Worm (Caenorhabditis elegans): ENCODE results near the gene C35D10.3.
A peak's percentile ranks its signal among the peaks of the same experiment; 100 is the strongest.

C35D10.3 gene

DNA sequence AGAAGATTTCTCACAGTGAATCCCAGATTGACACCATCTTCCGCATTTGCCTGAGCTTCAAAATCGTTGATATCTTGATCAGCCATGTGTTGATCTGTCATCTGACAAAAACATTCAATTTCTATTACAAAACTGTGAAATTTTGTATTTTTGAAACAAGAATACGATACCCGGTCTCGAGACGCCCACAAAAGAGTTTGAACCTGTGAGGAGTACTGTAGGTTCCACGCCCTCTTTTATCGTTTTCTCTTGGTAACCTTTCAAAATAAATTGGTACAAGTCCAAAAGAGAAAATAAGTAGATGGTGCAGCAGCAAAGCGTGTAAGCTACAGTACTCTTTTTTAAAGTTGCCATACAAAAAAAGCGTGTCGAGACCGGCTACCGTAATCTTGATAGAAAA, 41.2 kb downstream of the C35D10.3 start, which contains the start of gene F26F4.12:
F26F4.12 (minus strand) TSS at position 101 of the 400 bp plus-strand sequence.
- TF ChIP-seq klf-2 (GFP tag; conservative IDR thresholded peaks at IDR 0.05), result no peak
- TF ChIP-seq flt-1 (GFP tag; IDR thresholded peaks at IDR 0.05), result no peak
- no peak for TF ChIP-seq tab-1 (GFP tag; IDR thresholded peaks at IDR 0.05)
- no peak for TF ChIP-seq T22C8.4 (GFP tag; IDR thresholded peaks at IDR 0.05)
- TF ChIP-seq ztf-29 (GFP tag; IDR thresholded peaks at IDR 0.05), result no peak
- no peak for TF ChIP-seq ref-1 (GFP tag; conservative IDR thresholded peaks at IDR 0.05)
- no peak for TF ChIP-seq ztf-23 (GFP tag; IDR thresholded peaks at IDR 0.05)
- TF ChIP-seq cog-1 (tag; optimal IDR thresholded peaks at IDR 0.05), result no peak
- TF ChIP-seq med-1 (GFP tag; optimal IDR thresholded peaks at IDR 0.05; ENCODE audit: insufficient read depth), result no peak

DNA sequence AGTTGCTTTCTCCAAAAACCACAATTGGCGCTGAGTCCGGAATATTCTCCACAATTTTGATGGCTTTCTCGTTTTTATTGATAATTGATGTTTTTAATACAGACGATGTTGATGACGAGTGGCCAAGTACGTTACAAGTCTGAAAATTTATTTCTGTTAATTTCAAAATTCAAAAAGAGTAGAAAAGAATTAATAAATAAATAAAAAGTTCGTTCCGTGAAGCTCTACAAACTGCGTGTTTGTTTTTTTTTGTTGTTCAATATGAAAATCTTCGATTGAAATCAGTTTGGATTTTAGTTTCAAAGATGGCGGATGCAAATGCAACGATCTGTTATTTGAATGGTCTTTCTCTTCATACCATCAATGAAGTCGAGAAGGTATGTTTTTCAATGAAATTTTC, 42.2 kb downstream of the C35D10.3 start, which contains the start of gene F26F4.2:
F26F4.2 (plus strand) TSS at position 301 of the 400 bp plus-strand sequence.
- TF ChIP-seq ztf-23 (GFP tag; IDR thresholded peaks at IDR 0.05), result no peak
- no peak for TF ChIP-seq ref-1 (GFP tag; conservative IDR thresholded peaks at IDR 0.05)
- no peak for TF ChIP-seq cog-1 (tag; optimal IDR thresholded peaks at IDR 0.05)
- TF ChIP-seq T22C8.4 (GFP tag; IDR thresholded peaks at IDR 0.05), result no peak
- no peak for TF ChIP-seq flt-1 (GFP tag; IDR thresholded peaks at IDR 0.05)
- no peak for TF ChIP-seq ztf-29 (GFP tag; IDR thresholded peaks at IDR 0.05)
- no peak for TF ChIP-seq med-1 (GFP tag; optimal IDR thresholded peaks at IDR 0.05; ENCODE audit: insufficient read depth)
- TF ChIP-seq tab-1 (GFP tag; IDR thresholded peaks at IDR 0.05), result no peak
- no peak for TF ChIP-seq klf-2 (GFP tag; conservative IDR thresholded peaks at IDR 0.05)

DNA sequence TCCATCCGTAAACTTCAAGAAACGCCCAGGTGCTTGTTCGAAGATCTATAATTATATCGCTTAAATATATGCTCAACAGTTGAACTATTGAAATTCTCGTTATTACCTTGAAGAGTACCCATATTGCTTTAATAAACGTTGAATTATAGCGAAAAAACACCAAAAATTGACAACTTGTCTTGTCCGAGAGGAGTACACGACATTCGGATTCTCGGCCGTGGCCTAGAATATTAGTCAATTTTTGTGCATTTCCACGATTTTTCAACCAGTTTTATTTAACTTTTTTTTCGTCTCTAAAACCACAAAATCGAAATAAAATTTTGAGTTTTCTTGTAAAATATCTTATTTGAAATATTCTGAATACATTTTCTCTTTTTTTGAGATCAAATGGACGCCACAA, 43.6 kb downstream of the C35D10.3 start, which contains the start of the genes F26F4.9 and cee-1:
F26F4.9 (minus strand) TSS at position 205 of the 400 bp plus-strand sequence.
cee-1 (plus strand) TSS at position 383 of the 400 bp plus-strand sequence.
- TF ChIP-seq ztf-23 (GFP tag; IDR thresholded peaks at IDR 0.05), result no peak
- TF ChIP-seq ztf-29 (GFP tag; IDR thresholded peaks at IDR 0.05), result no peak
- no peak for TF ChIP-seq med-1 (GFP tag; optimal IDR thresholded peaks at IDR 0.05; ENCODE audit: insufficient read depth)
- TF ChIP-seq klf-2 (GFP tag; conservative IDR thresholded peaks at IDR 0.05), result no peak
- TF ChIP-seq T22C8.4 (GFP tag; IDR thresholded peaks at IDR 0.05), result no peak
- no peak for TF ChIP-seq tab-1 (GFP tag; IDR thresholded peaks at IDR 0.05)
- TF ChIP-seq cog-1 (tag; optimal IDR thresholded peaks at IDR 0.05), result peak; percentile 36

DNA sequence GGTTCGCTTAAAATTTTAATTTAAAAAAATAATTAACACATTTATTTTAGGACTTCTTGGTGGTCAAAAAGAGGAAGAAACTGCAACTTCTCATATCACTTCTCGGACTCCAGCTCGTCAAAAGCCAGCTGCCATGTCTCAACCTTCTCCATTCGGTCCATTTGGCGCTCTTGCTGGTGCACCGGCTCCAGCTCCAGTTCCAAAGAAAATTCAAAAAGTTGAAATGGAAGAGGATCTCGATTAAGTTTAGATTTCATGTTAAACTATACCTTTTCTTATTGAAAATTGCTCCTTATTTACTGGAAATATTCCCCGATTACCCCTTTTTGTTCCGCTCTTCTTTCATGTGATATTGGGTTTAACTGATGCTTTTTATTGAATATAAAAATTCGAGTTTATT, 45.0 kb downstream of the C35D10.3 start:
- TF ChIP-seq ztf-29 (GFP tag; IDR thresholded peaks at IDR 0.05), result no peak
- no peak for TF ChIP-seq med-1 (GFP tag; optimal IDR thresholded peaks at IDR 0.05; ENCODE audit: insufficient read depth)
- no peak for TF ChIP-seq ref-1 (GFP tag; conservative IDR thresholded peaks at IDR 0.05)
- TF ChIP-seq T22C8.4 (GFP tag; IDR thresholded peaks at IDR 0.05), result no peak
- TF ChIP-seq ztf-23 (GFP tag; IDR thresholded peaks at IDR 0.05), result no peak
- no peak for TF ChIP-seq cog-1 (tag; optimal IDR thresholded peaks at IDR 0.05)
- TF ChIP-seq flt-1 (GFP tag; IDR thresholded peaks at IDR 0.05), result no peak
- TF ChIP-seq tab-1 (GFP tag; IDR thresholded peaks at IDR 0.05), result no peak
- TF ChIP-seq klf-2 (GFP tag; conservative IDR thresholded peaks at IDR 0.05), result no peak

DNA sequence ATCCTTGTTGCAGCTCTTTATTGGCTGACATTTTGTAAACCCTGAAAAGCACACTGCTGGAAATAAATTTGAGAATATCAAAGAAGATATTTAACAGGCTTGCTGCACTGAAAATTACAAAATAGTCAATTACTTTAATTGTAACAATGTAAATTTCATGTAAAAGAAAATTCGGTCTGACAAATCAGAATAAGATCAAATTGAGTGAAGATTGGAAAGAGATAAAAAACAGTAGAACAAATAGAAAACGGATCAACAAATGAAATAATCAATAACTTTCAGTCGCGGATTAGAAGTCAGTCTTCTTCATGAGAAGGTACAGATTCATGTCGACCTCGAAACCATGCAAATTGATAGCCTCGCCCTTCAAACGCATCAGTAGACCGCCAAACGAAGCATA, 48.4 kb downstream of the C35D10.3 start, which contains the start of gene rars-1:
rars-1 (minus strand) TSS at position 101 of the 400 bp plus-strand sequence.
- no peak for TF ChIP-seq tab-1 (GFP tag; IDR thresholded peaks at IDR 0.05)
- no peak for TF ChIP-seq ref-1 (GFP tag; conservative IDR thresholded peaks at IDR 0.05)
- TF ChIP-seq ztf-29 (GFP tag; IDR thresholded peaks at IDR 0.05), result no peak
- no peak for TF ChIP-seq med-1 (GFP tag; optimal IDR thresholded peaks at IDR 0.05; ENCODE audit: insufficient read depth)
- no peak for TF ChIP-seq flt-1 (GFP tag; IDR thresholded peaks at IDR 0.05)
- TF ChIP-seq klf-2 (GFP tag; conservative IDR thresholded peaks at IDR 0.05), result no peak
- no peak for TF ChIP-seq ztf-23 (GFP tag; IDR thresholded peaks at IDR 0.05)
- TF ChIP-seq cog-1 (tag; optimal IDR thresholded peaks at IDR 0.05), result no peak
- no peak for TF ChIP-seq T22C8.4 (GFP tag; IDR thresholded peaks at IDR 0.05)

DNA sequence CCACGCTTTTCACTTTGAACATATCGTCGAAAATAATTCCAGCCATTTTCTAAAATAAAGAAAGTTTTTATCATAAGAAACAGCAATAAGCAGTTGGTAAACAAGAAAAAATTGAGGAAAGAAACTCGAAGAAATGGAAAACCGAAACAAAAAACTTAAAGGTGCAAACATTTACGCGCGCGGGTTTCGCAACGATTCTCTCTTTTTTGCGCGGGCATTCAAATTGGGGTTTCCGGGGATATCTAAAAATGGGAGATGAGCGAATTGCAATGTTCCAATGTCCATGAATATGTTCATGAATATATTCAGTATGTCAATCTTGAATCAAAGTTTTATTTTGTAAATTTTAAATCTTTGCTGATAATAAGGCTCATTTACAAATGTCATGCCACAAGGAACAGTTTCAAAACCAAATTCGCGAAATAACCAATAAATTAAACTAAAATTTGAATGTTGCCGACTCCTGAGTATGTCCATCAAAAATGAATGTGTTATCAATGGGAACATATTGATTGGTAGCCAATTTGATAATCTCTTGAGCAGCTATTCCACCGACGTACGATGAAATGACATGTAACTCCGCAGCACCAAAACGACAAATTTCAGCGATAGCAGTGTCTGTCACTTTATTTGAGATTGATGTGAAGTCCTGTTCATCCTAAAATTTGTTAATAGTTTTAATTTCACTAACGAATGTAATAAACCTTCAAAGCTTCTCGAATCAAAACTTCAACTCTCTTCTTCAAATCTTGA, 49.4 kb downstream of the C35D10.3 start, which contains the start of gene rpb-8:
rpb-8 (minus strand) TSS at position 49 of the 753 bp plus-strand sequence.
- TF ChIP-seq flt-1 (GFP tag; IDR thresholded peaks at IDR 0.05) (no peak), ztf-23 (GFP tag; IDR thresholded peaks at IDR 0.05) (no peak), klf-2 (GFP tag; conservative IDR thresholded peaks at IDR 0.05) (no peak), ref-1 (GFP tag; conservative IDR thresholded peaks at IDR 0.05) (no peak), tab-1 (GFP tag; IDR thresholded peaks at IDR 0.05) (no peak), ztf-29 (GFP tag; IDR thresholded peaks at IDR 0.05) (no peak), med-1 (GFP tag; optimal IDR thresholded peaks at IDR 0.05; ENCODE audit: insufficient read depth) (no peak), T22C8.4 (GFP tag; IDR thresholded peaks at IDR 0.05) (no peak), cog-1 (tag; optimal IDR thresholded peaks at IDR 0.05) (no peak)

DNA sequence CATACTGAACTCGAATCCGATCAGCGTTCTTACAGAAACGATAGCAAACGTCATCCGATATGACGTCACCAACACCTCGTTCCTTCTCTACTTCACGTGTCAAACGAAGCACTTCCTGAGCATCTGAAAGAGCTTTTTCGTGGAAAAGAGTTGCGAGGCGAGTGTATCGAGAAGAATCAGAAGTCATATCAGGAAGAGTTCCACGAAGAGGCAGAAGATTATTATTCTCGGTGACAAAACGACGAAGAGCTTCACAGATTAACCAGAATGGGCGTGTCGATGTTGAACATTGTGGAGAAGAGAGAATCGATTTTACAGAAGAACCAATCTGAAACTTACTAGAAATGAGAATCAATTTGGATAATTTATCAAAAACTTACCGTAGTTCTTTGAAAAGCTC, 50.2 kb downstream of the C35D10.3 start:
- TF ChIP-seq flt-1 (GFP tag; IDR thresholded peaks at IDR 0.05) (no peak), T22C8.4 (GFP tag; IDR thresholded peaks at IDR 0.05) (no peak), cog-1 (tag; optimal IDR thresholded peaks at IDR 0.05) (no peak), ztf-23 (GFP tag; IDR thresholded peaks at IDR 0.05) (no peak), med-1 (GFP tag; optimal IDR thresholded peaks at IDR 0.05; ENCODE audit: insufficient read depth) (no peak), ref-1 (GFP tag; conservative IDR thresholded peaks at IDR 0.05) (no peak), tab-1 (GFP tag; IDR thresholded peaks at IDR 0.05) (no peak), ztf-29 (GFP tag; IDR thresholded peaks at IDR 0.05) (no peak), klf-2 (GFP tag; conservative IDR thresholded peaks at IDR 0.05) (no peak)

All from whole organism, midembryonic.